Fruit fly (Drosophila melanogaster): ENCODE results near the gene stx.
A peak's percentile ranks its signal among the peaks of the same experiment; 100 is the strongest.

The stx gene

dm6 chrX:10737422-10738150 lies 7.2 kb downstream of the stx start (continued):
- TF ChIP-seq prd (optimal IDR thresholded peaks at IDR 0.05) (no peak), prd (GFP tag; IDR thresholded peaks at IDR 0.05) (peak; percentile 89), sima (GFP tag; optimal IDR thresholded peaks at IDR 0.05) (peak; percentile 54), CG12219 (GFP tag; optimal IDR thresholded peaks at IDR 0.05) (peak; percentile 84), CG10959 (GFP tag; IDR thresholded peaks at IDR 0.05) (peak; percentile 62), NC2α (GFP tag; optimal IDR thresholded peaks at IDR 0.05) (peak; percentile 62), CG32767 (GFP tag; IDR thresholded peaks at IDR 0.05) (peak; percentile 79), CG13296 (GFP tag; optimal IDR thresholded peaks at IDR 0.05) (peak; percentile 74), CG12104 (GFP tag; optimal IDR thresholded peaks at IDR 0.05) (no peak), Bdp1 (GFP tag; optimal IDR thresholded peaks at IDR 0.05) (peak; percentile 72), Nf-YA (GFP tag; IDR thresholded peaks at IDR 0.05) (peak; percentile 77), Bteb2 (GFP tag; optimal IDR thresholded peaks at IDR 0.05) (peak; percentile 60), B-H2 (GFP tag; optimal IDR thresholded peaks at IDR 0.05) (peak; percentile 61), sens-2 (GFP tag; IDR thresholded peaks at IDR 0.05) (peak; percentile 86), CG11247 (GFP tag; IDR thresholded peaks at IDR 0.05) (peak; percentile 78), Neu2 (GFP tag; optimal IDR thresholded peaks at IDR 0.05; ENCODE audit: borderline replicate concordance) (no peak), Max (GFP tag; optimal IDR thresholded peaks at IDR 0.05) (peak; percentile 47), fd64A (GFP tag; optimal IDR thresholded peaks at IDR 0.05) (peak; percentile 79), gsb (GFP tag; IDR thresholded peaks at IDR 0.05) (peak; percentile 67), Xrp1 (GFP tag; IDR thresholded peaks at IDR 0.05) (peak; percentile 90), CG43689 (GFP tag; IDR thresholded peaks at IDR 0.05) (peak; percentile 36; the same call in 1 of the 2 replicates), Scr (GFP tag; IDR thresholded peaks at IDR 0.05; ENCODE audit: partially characterized antibody) (no peak), CG17612 (GFP tag; IDR thresholded peaks at IDR 0.05) (no peak), Usf (GFP tag; optimal IDR thresholded peaks at IDR 0.05) (peak; percentile 24), CG11560 (tag; IDR thresholded peaks at IDR 0.05) (peak; percentile 58; the same call in 1 of the 3 replicates), sob (GFP tag; IDR thresholded peaks at IDR 0.05) (peak; percentile 87), rib (GFP tag; IDR thresholded peaks at IDR 0.05) (no peak; the same call in 1 of the 2 replicates), zen (tag; optimal IDR thresholded peaks at IDR 0.05) (peak; percentile 67), CG16779 (GFP tag; IDR thresholded peaks at IDR 0.05) (0 out of 2 replicates have a peak, but pooled peaks have one; percentile 37), Side (GFP tag; optimal IDR thresholded peaks at IDR 0.05) (peak; percentile 77), NFAT (GFP tag; IDR thresholded peaks at IDR 0.05) (peak; percentile 60), scrt (GFP tag; optimal IDR thresholded peaks at IDR 0.05) (peak; percentile 83), CG18476 (GFP tag; optimal IDR thresholded peaks at IDR 0.05) (peak; percentile 79), CG7745 (tag; optimal IDR thresholded peaks at IDR 0.05) (no peak), CG4404 (GFP tag; IDR thresholded peaks at IDR 0.05) (peak; percentile 49), jing (GFP tag; optimal IDR thresholded peaks at IDR 0.05) (peak; percentile 77), dati (GFP tag; IDR thresholded peaks at IDR 0.05) (peak; percentile 86), nerfin-2 (GFP tag; IDR thresholded peaks at IDR 0.05; ENCODE audit: partially characterized antibody) (no peak), da (GFP tag; optimal IDR thresholded peaks at IDR 0.05) (peak; percentile 57), ERR (GFP tag; optimal IDR thresholded peaks at IDR 0.05) (peak; percentile 53), CG10209 (GFP tag; optimal IDR thresholded peaks at IDR 0.05) (peak; percentile 85), C15 (GFP tag; IDR thresholded peaks at IDR 0.05) (peak; percentile 57; the same call in 1 of the 3 replicates), Trl (optimal IDR thresholded peaks at IDR 0.05) (no peak), Trl (GFP tag; optimal IDR thresholded peaks at IDR 0.05) (peak; percentile 73), Tbp (GFP tag; optimal IDR thresholded peaks at IDR 0.05) (no peak), Antp (GFP tag; optimal IDR thresholded peaks at IDR 0.05) (peak; percentile 85), mirr (GFP tag; optimal IDR thresholded peaks at IDR 0.05) (peak; percentile 43), trh (GFP tag; optimal IDR thresholded peaks at IDR 0.05) (no peak), CG33213 (GFP tag; optimal IDR thresholded peaks at IDR 0.05) (peak; percentile 69), Atf6 (GFP tag; IDR thresholded peaks at IDR 0.05) (peak; percentile 78), CG12942 (GFP tag; optimal IDR thresholded peaks at IDR 0.05) (peak; percentile 43)

Data from whole organism, embryonic.